Worm (Caenorhabditis elegans): ENCODE measurements around the gene F14F8.8.

DNA sequence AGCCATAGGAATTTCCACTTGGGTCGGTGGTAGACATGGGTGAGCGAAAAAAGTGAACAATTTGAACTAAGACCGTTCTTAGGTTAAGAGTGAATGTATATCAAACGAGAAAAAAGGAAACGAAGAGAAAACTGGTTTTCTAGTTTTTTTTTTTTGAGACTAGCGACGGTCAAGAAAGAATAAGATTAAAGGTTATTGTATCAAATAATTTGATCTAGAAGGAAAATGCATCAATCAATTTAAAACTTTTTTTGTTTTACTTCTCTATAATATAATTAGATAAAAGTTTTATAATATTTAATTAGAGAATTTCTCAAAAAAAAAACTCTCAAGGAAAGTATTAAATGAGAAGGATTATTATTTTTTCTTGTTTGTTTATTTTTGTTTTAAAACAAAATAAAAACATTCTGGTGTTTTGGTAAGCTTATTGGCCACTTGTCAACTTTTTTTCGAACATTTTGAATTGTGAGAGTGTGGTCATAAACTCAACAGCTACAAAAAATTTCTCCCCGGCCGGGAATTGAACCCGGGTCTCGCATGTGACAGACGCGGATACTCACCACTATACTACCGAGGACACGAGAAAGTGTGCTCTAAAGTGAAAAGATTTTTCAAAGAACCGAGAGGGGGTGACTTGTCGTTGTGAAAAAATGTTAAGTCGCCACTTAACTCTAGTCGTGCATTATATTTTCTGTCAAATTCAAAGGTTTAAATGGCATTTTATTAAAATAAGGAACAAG, 26.7 kb downstream of the F14F8.8 start, which contains the start of gene W06G6.17:
- TF ChIP-seq W03F9.2 (tag; optimal IDR thresholded peaks at IDR 0.05) (no peak), dao-5 (tag; optimal IDR thresholded peaks at IDR 0.05) (no peak), him-1 (tag; optimal IDR thresholded peaks at IDR 0.05) (no peak)
